Worm (Caenorhabditis elegans) whole organism, L3 larva: ENCODE data around the gene vmo-1.

ENCODE experiments used
- ZK546.5 ChIP-seq: sonication (generic microtip); optimal IDR thresholded peaks from 2 replicates; lab custom pipeline; 2017; ENCODE audit warnings: missing biosample characterization, missing genetic modification characterization
- ama-1 ChIP-seq: fragments of 150-350 bp; optimal IDR thresholded peaks from 2 replicates; lab custom pipeline; 2018
- egl-27 ChIP-seq: sonication (generic microtip); optimal IDR thresholded peaks from 4 replicates; lab custom pipeline; 2017; ENCODE audit warnings: missing biosample characterization, missing genetic modification reagents, missing genetic modification characterization
- elt-1 ChIP-seq: fragments of 150-350 bp; optimal IDR thresholded peaks from 2 replicates; lab custom pipeline; 2014; ENCODE audit warnings: missing biosample characterization, missing genetic modification characterization
- elt-3 ChIP-seq, 3 experiments: fragments of 150-350 bp in 1 of 3; sonication (generic microtip) in 2 of 3; optimal IDR thresholded peaks; 2 replicates in 2 of 3; 4 replicates in 1 of 3; lab custom pipeline; 2014 to 2017; ENCODE audit warnings: missing biosample characterization in 3 of 3, missing genetic modification characterization in 3 of 3
- jun-1 ChIP-seq: fragments of 150-350 bp; optimal IDR thresholded peaks from 2 replicates; lab custom pipeline; 2014; ENCODE audit warnings: missing biosample characterization, missing genetic modification reagents, missing genetic modification characterization
- nhr-11 ChIP-seq: fragments of 150-350 bp; optimal IDR thresholded peaks from 2 replicates; lab custom pipeline; 2014; ENCODE audit warnings: missing biosample characterization, missing genetic modification characterization
- zag-1 ChIP-seq: fragments of 150-350 bp; optimal IDR thresholded peaks from 2 replicates; lab custom pipeline; 2014; ENCODE audit warnings: missing biosample characterization, missing genetic modification characterization
- ztf-4 ChIP-seq: fragments of 150-350 bp; optimal IDR thresholded peaks from 2 replicates; lab custom pipeline; 2014; ENCODE audit warnings: missing biosample characterization, missing genetic modification characterization

ce11 chrV:20561795-20562194 is 8.9 kb upstream of the vmo-1 start, which contains the start of gene F26F2.1:
- no peak for TF ChIP-seq elt-1
- TF ChIP-seq ztf-4 (tag; lab: Kevin White, UChicago): no peak
- no peak for TF ChIP-seq ZK546.5 (tag; lab: Kevin White, UChicago)
- no peak for TF ChIP-seq elt-3 (tag; optimal IDR thresholded peaks at IDR 0.05; lab: Kevin White, UChicago)
- TF ChIP-seq zag-1 (tag; lab: Kevin White, UChicago): no peak
- no peak for TF ChIP-seq nhr-11 (tag; lab: Kevin White, UChicago)
- TF ChIP-seq egl-27: no peak
- no peak for TF ChIP-seq ama-1 (lab: Kevin White, UChicago)
- no peak for TF ChIP-seq jun-1
